Fruit fly (Drosophila melanogaster): ENCODE measurements around the gene CG11379.

dm6 chrX:1216681-1217080 lies 36.7 kb downstream of the CG11379 start:
- TF ChIP-seq CG8478 (optimal IDR thresholded peaks at IDR 0.05) (no peak), pan (optimal IDR thresholded peaks at IDR 0.05) (no peak), usp (GFP tag; optimal IDR thresholded peaks at IDR 0.05) (no peak), psq (optimal IDR thresholded peaks at IDR 0.05) (no peak), Dll (optimal IDR thresholded peaks at IDR 0.05) (no peak), EcR (GFP tag; optimal IDR thresholded peaks at IDR 0.05) (no peak)
